Fruit fly (Drosophila melanogaster) whole organism, pupa: Measurements from ENCODE around the gene Or83c.

Source experiments
- CG10348 ChIP-seq: fragments of 200-800 bp; sonication (Bioruptor generic); IDR thresholded peaks from 2 replicates; pipeline ENCODE4 v1.3.6; 2022; ENCODE audit warnings: missing biosample characterization, missing genetic modification characterization
- CG12605 ChIP-seq: fragments of 200-800 bp; sonication (Bioruptor generic); IDR thresholded peaks from 2 replicates; pipeline ENCODE4 v1.3.6; 2022; ENCODE audit warnings: missing biosample characterization, missing genetic modification characterization
- CG13204 ChIP-seq: fragments of 200-800 bp; sonication (Bioruptor generic); optimal IDR thresholded peaks from 2 replicates; lab custom pipeline; 2018; ENCODE audit warnings: missing biosample characterization, mild to moderate bottlenecking, missing genetic modification characterization, moderate library complexity
- CG14655 ChIP-seq: fragments of 200-800 bp; sonication (Bioruptor generic); optimal IDR thresholded peaks from 3 replicates; lab custom pipeline; 2017; ENCODE audit warnings: mild to moderate bottlenecking, missing biosample characterization, missing genetic modification reagents, missing genetic modification characterization
- CG15710 ChIP-seq: fragments of 200-800 bp; sonication (Bioruptor generic); optimal IDR thresholded peaks from 2 replicates; lab custom pipeline; 2018; ENCODE audit warnings: missing biosample characterization, mild to moderate bottlenecking, missing genetic modification characterization, moderate library complexity
- CG17806 ChIP-seq: fragments of 200-800 bp; sonication (Bioruptor generic); optimal IDR thresholded peaks from 2 replicates; lab custom pipeline; 2018; ENCODE audit warnings: missing biosample characterization, mild to moderate bottlenecking, missing genetic modification characterization, moderate library complexity
- CG32121 ChIP-seq: fragments of 200-800 bp; sonication (Bioruptor generic); IDR thresholded peaks from 2 replicates; pipeline ENCODE4 v1.3.6; 2022; ENCODE audit warnings: missing biosample characterization, missing genetic modification characterization
- CG34367 ChIP-seq: fragments of 200-800 bp; sonication (Bioruptor generic); optimal IDR thresholded peaks from 2 replicates; lab custom pipeline; 2018; ENCODE audit warnings: missing biosample characterization, mild to moderate bottlenecking, missing genetic modification characterization
- CG4496 ChIP-seq: fragments of 200-800 bp; sonication (Bioruptor generic); IDR thresholded peaks from 3 replicates; pipeline ENCODE4 v1.3.6; 2022; ENCODE audit warnings: missing biosample characterization, missing genetic modification characterization
- CG8159 ChIP-seq: fragments of 200-800 bp; sonication (Bioruptor generic); optimal IDR thresholded peaks from 3 replicates; lab custom pipeline; 2018; ENCODE audit warnings: missing biosample characterization, mild to moderate bottlenecking, missing genetic modification characterization, moderate library complexity
- CG8301 ChIP-seq: fragments of 200-800 bp; sonication (Bioruptor generic); optimal IDR thresholded peaks from 2 replicates; lab custom pipeline; 2018; ENCODE audit warnings: missing biosample characterization, mild to moderate bottlenecking, missing genetic modification characterization
- CG9948 ChIP-seq: fragments of 200-800 bp; sonication (Bioruptor generic); optimal IDR thresholded peaks from 2 replicates; lab custom pipeline; 2018; ENCODE audit warnings: missing biosample characterization, mild to moderate bottlenecking, missing genetic modification characterization, moderate library complexity
- D1 ChIP-seq: fragments of 200-800 bp; sonication (Bioruptor generic); optimal IDR thresholded peaks from 2 replicates; lab custom pipeline; 2018; ENCODE audit warnings: missing biosample characterization, mild to moderate bottlenecking, missing genetic modification characterization, moderate library complexity
- EcR ChIP-seq: fragments of 200-800 bp; sonication (Bioruptor generic); optimal IDR thresholded peaks from 3 replicates; lab custom pipeline; 2019; ENCODE audit warnings: missing biosample characterization, missing genetic modification characterization, mild to moderate bottlenecking, moderate library complexity, missing genetic modification reagents
- Ets98B ChIP-seq: fragments of 200-800 bp; sonication (Bioruptor generic); IDR thresholded peaks from 2 replicates; pipeline ENCODE4 v1.3.6; 2022; ENCODE audit warnings: missing biosample characterization, missing genetic modification characterization
- Pif1A ChIP-seq: fragments of 200-800 bp; sonication (Bioruptor generic); optimal IDR thresholded peaks from 3 replicates; lab custom pipeline; 2016; ENCODE audit warnings: missing biosample characterization, missing genetic modification characterization
- Pif1B ChIP-seq: fragments of 200-800 bp; sonication (Bioruptor generic); optimal IDR thresholded peaks from 3 replicates; lab custom pipeline; 2016; ENCODE audit warnings: missing biosample characterization, missing genetic modification characterization
- Snoo ChIP-seq: fragments of 200-800 bp; sonication (Bioruptor generic); optimal IDR thresholded peaks from 3 replicates; lab custom pipeline; 2017; ENCODE audit warnings: missing biosample characterization, mild to moderate bottlenecking, missing genetic modification characterization, inconsistent platforms
- fd96Ca ChIP-seq: fragments of 200-800 bp; sonication (Bioruptor generic); IDR thresholded peaks from 3 replicates; pipeline ENCODE4 v1.3.6; 2022; ENCODE audit warnings: missing biosample characterization, missing genetic modification characterization
- gl ChIP-seq: fragments of 200-800 bp; sonication (Bioruptor generic); optimal IDR thresholded peaks from 2 replicates; lab custom pipeline; 2018; ENCODE audit warnings: missing biosample characterization, mild to moderate bottlenecking, missing genetic modification characterization
- rn ChIP-seq: fragments of 200-800 bp; sonication (Bioruptor generic); IDR thresholded peaks from 2 replicates; pipeline ENCODE4 v1.3.6; 2022; ENCODE audit warnings: missing biosample characterization, missing genetic modification characterization

Gene Or83c

dm6 chr3R:6078183-6078582 lies at the start of gene Or83c:
Or83c (minus strand) TSS chr3R:6078283.
- no peak for TF ChIP-seq CG10348
- no peak for TF ChIP-seq CG13204
- TF ChIP-seq CG8301 (tag; lab: Kevin White, UChicago) = no peak
- no peak for TF ChIP-seq CG4496
- TF ChIP-seq D1 (tag; lab: Kevin White, UChicago) = no peak
- TF ChIP-seq, all 21 proteins: peak for 0

dm6 chr3R:6122292-6122691 lies 44.2 kb upstream of the Or83c start, which contains the start of gene Vha14-2:
Vha14-2 (plus strand) TSS chr3R:6122592.
- no peak for TF ChIP-seq CG4496
- TF ChIP-seq CG32121 (GFP tag; lab: Robert Waterston, UW) = no peak
- TF ChIP-seq CG8301 (tag; lab: Kevin White, UChicago) = no peak
- no peak for TF ChIP-seq Ets98B
- no peak for TF ChIP-seq CG8159 (tag; lab: Kevin White, UChicago)
- TF ChIP-seq Pif1B = no peak
- TF ChIP-seq D1 (tag; lab: Kevin White, UChicago) = no peak
- TF ChIP-seq CG15710 (tag; lab: Kevin White, UChicago) = no peak
- no peak for TF ChIP-seq CG10348
- no peak for TF ChIP-seq gl (tag; lab: Kevin White, UChicago)

dm6 chr3R:6112252-6112995 lies 34.3 kb upstream of the Or83c start, which contains the start of gene Obp83g:
Obp83g (minus strand) TSS chr3R:6112302.
- TF ChIP-seq CG14655 (GFP tag; lab: Kevin White, UChicago) (peak; percentile 79), CG4496 (peak; percentile 65), Pif1A (peak; percentile 77), fd96Ca (GFP tag; lab: Robert Waterston, UW) (peak; percentile 22; the same call in 1 of the 3 replicates), CG17806 (tag; lab: Kevin White, UChicago) (peak; percentile 70), CG12605 (no peak), CG10348 (peak; percentile 14; the same call in 1 of the 2 replicates), D1 (tag; lab: Kevin White, UChicago) (peak; percentile 3), gl (tag; lab: Kevin White, UChicago) (peak; percentile 56), CG32121 (GFP tag; lab: Robert Waterston, UW) (peak; percentile 67; the same call in 1 of the 2 replicates), CG8301 (tag; lab: Kevin White, UChicago) (peak; percentile 76), EcR (peak; percentile 45), CG13204 (peak; percentile 42), Ets98B (peak; percentile 60; the same call in 1 of the 2 replicates), CG15710 (tag; lab: Kevin White, UChicago) (peak; percentile 85), rn (GFP tag; lab: Robert Waterston, UW) (no peak), Snoo (tag; lab: Kevin White, UChicago) (peak; percentile 59), CG9948 (tag; lab: Kevin White, UChicago) (peak; percentile 75), CG34367 (tag; lab: Kevin White, UChicago) (peak; percentile 77), CG8159 (tag; lab: Kevin White, UChicago) (peak; percentile 88), Pif1B (peak; percentile 70)
- TF ChIP-seq, all 21 proteins: peak for 19

- TF ChIP-seq CG9948 (tag; lab: Kevin White, UChicago) (no peak), EcR (peak; percentile 88)
Observed at dm6 chr3R:6110916-6111315, 32.8 kb upstream of the Or83c start, which contains the start of gene Obp83ef. Obp83ef (minus strand) TSS chr3R:6111034.

dm6 chr3R:6107792-6108191 lies 29.7 kb upstream of the Or83c start, which contains the start of gene Obp83cd:
Obp83cd (plus strand) TSS chr3R:6108134.
- TF ChIP-seq D1 (tag; lab: Kevin White, UChicago) (no peak), CG15710 (tag; lab: Kevin White, UChicago) (peak; percentile 16), Pif1B (no peak), CG10348 (no peak), Ets98B (peak; percentile 46), CG8159 (tag; lab: Kevin White, UChicago) (peak; percentile 36), CG8301 (tag; lab: Kevin White, UChicago) (peak; percentile 58), Pif1A (peak; percentile 24), CG14655 (GFP tag; lab: Kevin White, UChicago) (peak; percentile 69), rn (GFP tag; lab: Robert Waterston, UW) (0 out of 2 replicates have a peak, but pooled peaks have one; percentile 15), Snoo (tag; lab: Kevin White, UChicago) (no peak), fd96Ca (GFP tag; lab: Robert Waterston, UW) (no peak), CG32121 (GFP tag; lab: Robert Waterston, UW) (peak; percentile 23; the same call in 1 of the 2 replicates), CG34367 (tag; lab: Kevin White, UChicago) (peak; percentile 5), CG4496 (peak; percentile 70; the same call in 2 of the 3 replicates), gl (tag; lab: Kevin White, UChicago) (no peak), CG9948 (tag; lab: Kevin White, UChicago) (peak; percentile 43), EcR (no peak), CG12605 (no peak), CG17806 (tag; lab: Kevin White, UChicago) (peak; percentile 47)

dm6 chr3R:6107353-6107752 lies 29.3 kb upstream of the Or83c start:
- TF ChIP-seq Snoo (tag; lab: Kevin White, UChicago) (no peak), EcR (peak; percentile 28)
